Worm (Caenorhabditis elegans) whole organism, early embryonic: ENCODE results near the gene F20B6.9.

Experiments
- B0310.2 ChIP-seq: sonication (generic microtip); optimal IDR thresholded peaks from 2 replicates; lab custom pipeline; 2016; ENCODE audit warnings: mild to moderate bottlenecking, missing genetic modification characterization, missing compliant biosample characterization
- F13C5.2 ChIP-seq: sonication (generic microtip); optimal IDR thresholded peaks from 2 replicates; lab custom pipeline; 2017; ENCODE audit warnings: mild to moderate bottlenecking, missing genetic modification characterization, inconsistent platforms, missing compliant biosample characterization
- aly-1 ChIP-seq: sonication (generic microtip); optimal IDR thresholded peaks from 2 replicates; lab custom pipeline; 2016; ENCODE audit warnings: missing genetic modification characterization, missing compliant biosample characterization
- ama-1 ChIP-seq: fragments of 150-350 bp; optimal IDR thresholded peaks from 2 replicates; lab custom pipeline; 2014
- ceh-13 ChIP-seq: fragments of 200-800 bp; sonication (Bioruptor generic); optimal IDR thresholded peaks from 2 replicates; lab custom pipeline; 2018; ENCODE audit warnings: mild to moderate bottlenecking, missing genetic modification characterization, missing compliant biosample characterization
- ceh-36 ChIP-seq: sonication (generic microtip); optimal IDR thresholded peaks from 2 replicates; lab custom pipeline; 2016; ENCODE audit warnings: missing genetic modification characterization, inconsistent platforms, missing compliant biosample characterization
- ets-7 ChIP-seq: sonication (generic microtip); optimal IDR thresholded peaks from 2 replicates; lab custom pipeline; 2016; ENCODE audit warnings: missing genotype, missing genetic modification characterization, missing compliant biosample characterization
- flt-1 ChIP-seq: fragments of 200-800 bp; sonication (Bioruptor generic); IDR thresholded peaks from 2 replicates; pipeline ENCODE4 v1.3.6; 2022; ENCODE audit warnings: missing genetic modification characterization, missing compliant biosample characterization
- hmbx-1 ChIP-seq: sonication (generic microtip); optimal IDR thresholded peaks from 2 replicates; lab custom pipeline; 2016; ENCODE audit warnings: mild to moderate bottlenecking, missing genetic modification characterization, missing compliant biosample characterization
- hmg-4 ChIP-seq: fragments of 200-800 bp; sonication (Bioruptor generic); optimal IDR thresholded peaks from 2 replicates; lab custom pipeline; 2018; ENCODE audit warnings: mild to moderate bottlenecking, missing genetic modification characterization, missing compliant biosample characterization
- hnd-1 ChIP-seq: sonication (generic microtip); optimal IDR thresholded peaks from 2 replicates; lab custom pipeline; 2016; ENCODE audit warnings: missing genetic modification characterization, missing compliant biosample characterization
- pes-1 ChIP-seq: fragments of 200-800 bp; sonication (Bioruptor generic); IDR thresholded peaks from 2 replicates; pipeline ENCODE4 v1.3.6; 2022; ENCODE audit warnings: missing genetic modification reagents, missing genetic modification characterization, missing compliant biosample characterization
- scrt-1 ChIP-seq: fragments of 200-800 bp; sonication (Bioruptor generic); IDR thresholded peaks from 2 replicates; pipeline ENCODE4 v1.3.6; 2022; ENCODE audit warnings: missing genetic modification characterization, missing compliant biosample characterization
- sea-1 ChIP-seq: fragments of 200-800 bp; sonication (Bioruptor generic); conservative IDR thresholded peaks from 2 replicates; pipeline ENCODE4 v1.3.6; 2022; ENCODE audit warnings: missing genetic modification characterization, missing compliant biosample characterization
- tbx-11 ChIP-seq: fragments of 200-800 bp; sonication (Bioruptor generic); IDR thresholded peaks from 2 replicates; pipeline ENCODE4 v1.3.6; 2022; ENCODE audit warnings: missing genetic modification characterization, missing compliant biosample characterization
- tbx-37 ChIP-seq: fragments of 200-800 bp; sonication (Bioruptor generic); conservative IDR thresholded peaks from 2 replicates; pipeline ENCODE4 v1.3.6; 2022; ENCODE audit warnings: missing genetic modification reagents, missing genetic modification characterization, missing compliant biosample characterization
- tra-4 ChIP-seq: sonication (generic microtip); optimal IDR thresholded peaks from 2 replicates; lab custom pipeline; 2017; ENCODE audit warnings: missing genetic modification characterization, missing compliant biosample characterization

F20B6.9 gene

DNA sequence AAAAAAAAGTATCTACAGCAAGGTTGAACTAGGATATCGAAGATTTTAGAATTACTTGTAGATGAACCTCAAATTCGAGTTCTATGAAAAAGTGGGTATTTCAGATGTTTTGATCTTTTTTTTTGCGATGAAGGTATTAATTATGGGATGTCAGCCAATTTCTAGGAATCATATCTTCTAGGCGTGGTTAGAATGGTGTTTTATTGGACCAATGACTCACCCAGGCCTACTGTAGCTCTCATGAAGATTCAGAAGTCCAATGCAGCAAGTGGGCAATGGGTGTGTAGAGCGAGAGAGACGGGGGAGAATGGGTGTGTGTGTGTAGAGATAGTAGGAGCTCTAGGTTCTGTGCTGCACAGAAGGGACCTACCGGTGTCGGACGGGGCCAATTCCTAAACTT lies 14.9 kb upstream of the F20B6.9 start:
- TF ChIP-seq tbx-11 (GFP tag; lab: Robert Waterston, UW) (no peak), hmg-4 (no peak), ceh-13 (GFP tag; lab: Kevin White, UChicago) (no peak), sea-1 (GFP tag; lab: Robert Waterston, UW) (no peak), B0310.2 (tag; lab: Kevin White, UChicago) (no peak), aly-1 (no peak), ets-7 (tag; lab: Kevin White, UChicago) (no peak)

DNA sequence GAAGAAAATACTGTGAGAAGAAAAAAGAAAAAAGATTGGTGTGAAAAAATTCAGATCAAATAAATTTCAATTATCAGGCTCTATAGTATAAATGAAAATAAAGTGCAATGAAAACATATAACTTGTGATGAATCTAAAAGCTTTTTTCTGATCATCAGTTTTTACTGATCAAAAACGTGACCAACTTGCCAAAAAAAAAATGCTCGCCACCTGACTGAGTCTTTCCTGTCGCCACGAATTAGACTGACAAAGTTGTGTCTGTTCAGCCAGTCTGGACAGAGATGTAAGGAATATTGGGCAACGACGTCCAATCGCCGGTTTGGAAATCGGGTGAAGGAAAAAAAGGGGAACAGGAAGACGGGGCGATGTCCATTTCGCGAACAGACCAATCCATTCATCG lies 12.2 kb upstream of the F20B6.9 start:
- TF ChIP-seq hnd-1 (no peak), hmg-4 (no peak), B0310.2 (tag; lab: Kevin White, UChicago) (no peak), F13C5.2 (tag; lab: Kevin White, UChicago) (no peak), ets-7 (tag; lab: Kevin White, UChicago) (no peak), sea-1 (GFP tag; lab: Robert Waterston, UW) (no peak), aly-1 (no peak), tra-4 (tag; lab: Kevin White, UChicago) (no peak), scrt-1 (GFP tag; lab: Robert Waterston, UW) (no peak), tbx-37 (GFP tag; lab: Robert Waterston, UW) (no peak), pes-1 (GFP tag; lab: Robert Waterston, UW) (no peak), flt-1 (no peak)

DNA sequence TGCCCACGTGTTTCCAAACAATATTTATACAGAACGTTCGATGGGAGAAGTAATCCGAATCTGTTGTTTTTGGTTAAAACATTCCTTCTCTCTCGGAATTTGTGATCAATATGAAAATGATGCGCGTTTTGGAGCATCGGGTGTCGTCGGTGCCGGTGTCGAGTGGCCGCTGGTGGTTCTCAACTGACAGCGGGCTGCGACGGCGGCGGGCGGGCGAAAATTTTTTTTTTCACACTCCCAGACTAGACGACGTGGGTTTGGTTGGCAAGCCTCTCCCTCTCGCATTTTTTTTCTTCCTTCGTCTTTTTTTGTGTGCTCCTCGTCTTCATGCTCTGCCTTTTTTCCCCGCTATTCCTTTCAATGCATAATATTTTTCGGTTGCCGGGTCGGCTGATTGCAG lies 10.9 kb upstream of the F20B6.9 start, which contains the start of gene W01H2.2:
TSS of gene W01H2.2 (minus strand) at position 285 of the 400 bp plus-strand sequence.
- TF ChIP-seq tbx-37 (GFP tag; lab: Robert Waterston, UW), result no peak
- 0 out of 2 replicates have a peak, but pooled peaks have one; percentile 7 for TF ChIP-seq pes-1 (GFP tag; lab: Robert Waterston, UW)

DNA sequence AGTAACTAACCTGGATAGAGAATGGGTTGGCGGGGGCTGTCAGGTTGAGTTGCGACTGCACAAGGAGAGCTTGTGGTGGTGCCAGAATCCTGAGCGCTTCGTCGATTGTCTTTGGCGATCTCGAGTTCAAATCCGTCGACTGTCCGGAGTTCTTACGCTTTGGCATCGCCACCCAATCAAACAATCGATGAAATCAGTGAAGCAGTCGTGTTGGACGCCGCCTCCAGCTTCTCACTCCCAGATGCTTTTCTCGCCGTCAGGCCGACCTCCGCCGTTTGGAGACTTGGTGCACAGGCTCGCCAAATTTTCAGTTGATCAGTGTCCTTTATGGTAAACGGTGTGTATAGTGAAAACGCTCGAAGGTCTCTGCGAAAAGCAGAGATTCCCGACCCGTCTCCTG lies 9.6 kb upstream of the F20B6.9 start, which contains the start of the genes F20B6.10 and hpk-1:
TSS of gene F20B6.10 (minus strand) at position 303 of the 400 bp plus-strand sequence.
TSS of gene hpk-1 (minus strand) at position 397 of the 400 bp plus-strand sequence.
- TF ChIP-seq ets-7 (tag; lab: Kevin White, UChicago), result no peak
- TF ChIP-seq ceh-36, result no peak
- TF ChIP-seq B0310.2 (tag; lab: Kevin White, UChicago), result no peak

DNA sequence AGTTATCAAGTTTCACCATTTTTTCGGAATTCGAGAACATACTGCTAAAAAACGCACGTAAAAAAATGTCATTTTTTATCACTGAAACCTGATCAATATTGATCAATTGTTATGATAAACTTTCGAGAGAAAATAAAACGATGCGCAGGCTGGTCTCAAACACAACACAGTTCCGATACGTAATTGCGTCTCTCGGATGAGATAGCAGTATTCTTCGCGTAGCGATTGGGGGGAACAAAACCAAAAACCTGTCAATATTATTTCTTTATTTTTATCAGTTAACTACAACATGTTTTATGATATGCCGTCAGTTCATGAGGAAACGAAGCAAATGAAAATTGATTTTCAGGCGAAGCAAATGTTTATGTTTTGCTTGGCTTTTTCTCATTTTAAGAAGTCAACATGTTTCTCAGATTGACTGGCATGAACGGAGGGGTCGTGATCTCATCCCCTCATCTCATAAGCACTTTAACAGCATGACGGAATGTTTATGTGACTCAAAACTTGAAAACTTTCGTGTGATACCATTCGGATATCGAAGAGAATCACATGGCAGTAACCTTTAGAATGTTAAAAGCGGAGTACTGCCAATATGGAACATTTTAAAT lies 8.3 kb upstream of the F20B6.9 start:
- TF ChIP-seq tra-4 (tag; lab: Kevin White, UChicago) (no peak), tbx-37 (GFP tag; lab: Robert Waterston, UW) (no peak), ets-7 (tag; lab: Kevin White, UChicago) (no peak), flt-1 (no peak), pes-1 (GFP tag; lab: Robert Waterston, UW) (no peak), sea-1 (GFP tag; lab: Robert Waterston, UW) (no peak), scrt-1 (GFP tag; lab: Robert Waterston, UW) (no peak), ceh-13 (GFP tag; lab: Kevin White, UChicago) (no peak), hmg-4 (no peak), hmbx-1 (tag; lab: Kevin White, UChicago) (no peak), aly-1 (no peak), ceh-36 (no peak)

DNA sequence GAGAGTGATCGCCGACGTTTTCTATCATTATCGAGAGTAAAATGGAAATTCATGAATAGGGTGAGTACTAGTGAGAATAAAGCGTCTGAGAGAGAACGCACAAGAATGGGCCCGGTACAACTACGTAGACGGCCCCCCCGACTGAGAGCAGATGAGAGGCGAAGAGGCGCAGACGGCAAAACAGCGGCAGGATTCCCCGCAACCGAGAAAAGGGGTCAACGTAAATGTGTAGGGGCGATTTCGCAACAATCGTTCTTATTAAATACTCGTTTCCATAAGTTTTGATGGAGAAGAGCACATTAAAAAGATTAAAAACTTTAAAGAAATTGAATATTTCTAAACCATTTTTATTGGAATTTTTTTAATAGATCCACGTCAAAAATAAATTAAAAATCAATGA lies 7.4 kb upstream of the F20B6.9 start:
- TF ChIP-seq F13C5.2 (tag; lab: Kevin White, UChicago), result peak; percentile 59
- no peak for TF ChIP-seq pes-1 (GFP tag; lab: Robert Waterston, UW)
- TF ChIP-seq scrt-1 (GFP tag; lab: Robert Waterston, UW), result no peak
- TF ChIP-seq ceh-13 (GFP tag; lab: Kevin White, UChicago), result no peak
- TF ChIP-seq tra-4 (tag; lab: Kevin White, UChicago), result no peak

DNA sequence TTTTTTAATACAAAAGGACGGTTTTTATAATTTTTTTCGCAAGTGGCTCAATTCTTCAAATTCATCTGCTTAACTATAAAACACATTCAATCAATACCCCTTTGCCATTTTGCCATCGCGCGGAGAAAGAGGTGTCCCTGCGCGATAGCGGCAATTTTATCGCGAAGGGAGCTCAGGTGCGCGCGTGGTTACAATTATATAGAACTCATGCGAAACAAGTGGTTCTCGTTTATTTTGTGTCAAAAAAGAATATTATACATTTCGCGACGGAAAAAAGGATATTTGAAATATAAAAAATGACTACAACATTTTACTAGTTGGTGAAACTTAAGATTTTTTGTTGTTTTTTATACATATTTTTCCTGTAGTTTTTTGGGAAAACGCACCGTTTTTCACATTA lies 1.8 kb upstream of the F20B6.9 start:
- TF ChIP-seq pes-1 (GFP tag; lab: Robert Waterston, UW) (peak; percentile 81), tbx-11 (GFP tag; lab: Robert Waterston, UW) (peak; percentile 59; the same call in 1 of the 2 replicates), scrt-1 (GFP tag; lab: Robert Waterston, UW) (peak; percentile 73; the same call in 1 of the 2 replicates), aly-1 (no peak), hnd-1 (peak; percentile 37), F13C5.2 (tag; lab: Kevin White, UChicago) (peak; percentile 97), hmbx-1 (tag; lab: Kevin White, UChicago) (no peak), B0310.2 (tag; lab: Kevin White, UChicago) (no peak), ets-7 (tag; lab: Kevin White, UChicago) (peak; percentile 61), tra-4 (tag; lab: Kevin White, UChicago) (no peak), hmg-4 (peak; percentile 97), ceh-36 (no peak), tbx-37 (GFP tag; lab: Robert Waterston, UW) (peak; percentile 63), sea-1 (GFP tag; lab: Robert Waterston, UW) (peak; percentile 70; the same call in 1 of the 2 replicates), ceh-13 (GFP tag; lab: Kevin White, UChicago) (no peak), ama-1 (lab: Kevin White, UChicago) (no peak), flt-1 (peak; percentile 66)

DNA sequence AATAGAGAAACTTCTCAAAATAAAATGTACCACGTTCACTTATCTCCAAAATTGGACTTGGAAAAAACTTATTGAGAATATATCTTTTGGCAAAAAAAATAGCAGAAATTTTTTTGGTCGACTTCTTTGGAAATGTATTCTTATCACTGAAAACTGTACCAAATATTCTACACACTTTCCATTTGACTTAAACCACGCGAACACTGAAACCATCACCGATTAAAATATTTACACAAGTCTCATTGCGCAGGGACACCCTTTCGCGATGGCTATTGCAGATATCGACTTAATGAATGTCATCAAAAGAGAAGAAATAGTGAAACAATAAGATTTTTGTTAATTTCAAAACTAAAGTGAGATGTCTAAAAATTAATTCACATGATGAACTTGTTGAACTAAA lies 1.2 kb upstream of the F20B6.9 start:
- TF ChIP-seq hmg-4, result no peak
- TF ChIP-seq ceh-13 (GFP tag; lab: Kevin White, UChicago), result no peak
- no peak for TF ChIP-seq ama-1 (lab: Kevin White, UChicago)
- no peak for TF ChIP-seq pes-1 (GFP tag; lab: Robert Waterston, UW)
- no peak for TF ChIP-seq B0310.2 (tag; lab: Kevin White, UChicago)
- TF ChIP-seq flt-1, result no peak
- no peak for TF ChIP-seq hnd-1
- no peak for TF ChIP-seq tbx-11 (GFP tag; lab: Robert Waterston, UW)
- no peak for TF ChIP-seq sea-1 (GFP tag; lab: Robert Waterston, UW)
- TF ChIP-seq tbx-37 (GFP tag; lab: Robert Waterston, UW), result no peak
- TF ChIP-seq scrt-1 (GFP tag; lab: Robert Waterston, UW), result no peak
- no peak for TF ChIP-seq ets-7 (tag; lab: Kevin White, UChicago)
- no peak for TF ChIP-seq hmbx-1 (tag; lab: Kevin White, UChicago)
- TF ChIP-seq aly-1, result no peak
- no peak for TF ChIP-seq ceh-36
- TF ChIP-seq tra-4 (tag; lab: Kevin White, UChicago), result no peak
- TF ChIP-seq F13C5.2 (tag; lab: Kevin White, UChicago), result no peak
